Fruit fly (Drosophila melanogaster): ENCODE measurements around the gene CG42570.

CG42570 gene

dm6 chr3L:15675111-15675510, 42.5 kb upstream of the CG42570 start (continued):
- TF ChIP-seq twi (tag; optimal IDR thresholded peaks at IDR 0.05) = peak; percentile 91
- peak; percentile 29 for TF ChIP-seq MTF-1 (GFP tag; optimal IDR thresholded peaks at IDR 0.05; ENCODE audit: borderline replicate concordance)
- no peak for TF ChIP-seq CG43689 (GFP tag; IDR thresholded peaks at IDR 0.05)
- TF ChIP-seq ewg (GFP tag; optimal IDR thresholded peaks at IDR 0.05) = peak; percentile 27
- TF ChIP-seq sd (tag; optimal IDR thresholded peaks at IDR 0.05) = no peak
- no peak for TF ChIP-seq CG3838 (GFP tag; optimal IDR thresholded peaks at IDR 0.05)
- no peak for TF ChIP-seq h (optimal IDR thresholded peaks at IDR 0.05)
- no peak for TF ChIP-seq Scr (GFP tag; IDR thresholded peaks at IDR 0.05; ENCODE audit: partially characterized antibody)
- no peak for TF ChIP-seq Sin3A (optimal IDR thresholded peaks at IDR 0.05)
- no peak for TF ChIP-seq C15 (GFP tag; IDR thresholded peaks at IDR 0.05)
- no peak for TF ChIP-seq pita (GFP tag; optimal IDR thresholded peaks at IDR 0.05)
- peak; percentile 67 for TF ChIP-seq nau (GFP tag; optimal IDR thresholded peaks at IDR 0.05)
- TF ChIP-seq sim (GFP tag; IDR thresholded peaks at IDR 0.05) = peak; percentile 59
- peak; percentile 60 for TF ChIP-seq CG3407 (GFP tag; optimal IDR thresholded peaks at IDR 0.05)
- peak; percentile 54; the same call in 1 of the 2 replicates for TF ChIP-seq dan (GFP tag; IDR thresholded peaks at IDR 0.05)
- peak; percentile 7 for TF ChIP-seq lab (GFP tag; optimal IDR thresholded peaks at IDR 0.05)
- TF ChIP-seq dm (GFP tag; optimal IDR thresholded peaks at IDR 0.05) = no peak
- peak; percentile 82 for TF ChIP-seq zen (tag; optimal IDR thresholded peaks at IDR 0.05)
- TF ChIP-seq Atf3 (GFP tag; optimal IDR thresholded peaks at IDR 0.05) = peak; percentile 78
- TF ChIP-seq CG7928 (GFP tag; optimal IDR thresholded peaks at IDR 0.05) = no peak
- peak; percentile 68 for TF ChIP-seq bab2 (GFP tag; optimal IDR thresholded peaks at IDR 0.05)
- TF ChIP-seq slou (GFP tag; optimal IDR thresholded peaks at IDR 0.05) = no peak
- TF ChIP-seq CG6854 (GFP tag; optimal IDR thresholded peaks at IDR 0.05) = no peak
- TF ChIP-seq Lhr (GFP tag; optimal IDR thresholded peaks at IDR 0.05) = peak; percentile 45
- TF ChIP-seq cad (GFP tag; optimal IDR thresholded peaks at IDR 0.05) = no peak
- TF ChIP-seq Hr3 (GFP tag; optimal IDR thresholded peaks at IDR 0.05) = peak; percentile 60
- TF ChIP-seq CG1792 (GFP tag; optimal IDR thresholded peaks at IDR 0.05) = peak; percentile 9
- TF ChIP-seq psq (GFP tag; optimal IDR thresholded peaks at IDR 0.05) = no peak
- TF ChIP-seq CG3995 (GFP tag; optimal IDR thresholded peaks at IDR 0.05) = no peak
- peak; percentile 68 for TF ChIP-seq CG12236 (GFP tag; optimal IDR thresholded peaks at IDR 0.05)
- peak; percentile 62 for TF ChIP-seq CG10654 (GFP tag; optimal IDR thresholded peaks at IDR 0.05)
- no peak for TF ChIP-seq grn (GFP tag; optimal IDR thresholded peaks at IDR 0.05)
- no peak for TF ChIP-seq Oaz (GFP tag; IDR thresholded peaks at IDR 0.05)
- no peak for TF ChIP-seq E2f2 (GFP tag; IDR thresholded peaks at IDR 0.05)
- no peak for TF ChIP-seq ERR (GFP tag; optimal IDR thresholded peaks at IDR 0.05)
- TF ChIP-seq inv (GFP tag; IDR thresholded peaks at IDR 0.05; ENCODE audit: partially characterized antibody) = no peak
- peak; percentile 25 for TF ChIP-seq CG17385 (GFP tag; optimal IDR thresholded peaks at IDR 0.05)
- no peak for TF ChIP-seq CG7987 (GFP tag; optimal IDR thresholded peaks at IDR 0.05)
- TF ChIP-seq bcd (GFP tag; optimal IDR thresholded peaks at IDR 0.05) = peak; percentile 55
- TF ChIP-seq cg (GFP tag; optimal IDR thresholded peaks at IDR 0.05) = no peak
- TF ChIP-seq CG32772 (GFP tag; IDR thresholded peaks at IDR 0.05) = peak; percentile 50; the same call in 1 of the 2 replicates
- TF ChIP-seq CG15011 (GFP tag; optimal IDR thresholded peaks at IDR 0.05) = no peak
- no peak for TF ChIP-seq Vsx1 (GFP tag; optimal IDR thresholded peaks at IDR 0.05)
- peak; percentile 67 for TF ChIP-seq CG8924 (tag; optimal IDR thresholded peaks at IDR 0.05)
- TF ChIP-seq eyg (GFP tag; optimal IDR thresholded peaks at IDR 0.05) = no peak
- peak; percentile 45 for TF ChIP-seq Nf-YB (GFP tag; optimal IDR thresholded peaks at IDR 0.05)
- TF ChIP-seq cwo (GFP tag; optimal IDR thresholded peaks at IDR 0.05) = no peak
- TF ChIP-seq CG6689 (GFP tag; IDR thresholded peaks at IDR 0.05) = peak; percentile 73
- peak; percentile 94 for TF ChIP-seq Ets65A (GFP tag)
- TF ChIP-seq CrebB (tag; optimal IDR thresholded peaks at IDR 0.05) = no peak
- TF ChIP-seq CG15696 (tag; optimal IDR thresholded peaks at IDR 0.05) = peak; percentile 91
- peak; percentile 86 for TF ChIP-seq Spps (tag; optimal IDR thresholded peaks at IDR 0.05)
